Fruit fly (Drosophila melanogaster): ENCODE measurements around the gene tgy.

The tgy gene

dm6 chrX:19164726-19165125, 37.6 kb upstream of the tgy start (continued):
- TF ChIP-seq CG34406 (GFP tag; optimal IDR thresholded peaks at IDR 0.05) (peak; percentile 55), svp (GFP tag) (peak; percentile 88), CG3032 (tag; optimal IDR thresholded peaks at IDR 0.05) (no peak), CG6792 (GFP tag; optimal IDR thresholded peaks at IDR 0.05) (peak; percentile 53), Smox (GFP tag; optimal IDR thresholded peaks at IDR 0.05) (peak; percentile 74), Eip78C (GFP tag) (peak; percentile 80), CG8632 (GFP tag; optimal IDR thresholded peaks at IDR 0.05) (peak; percentile 27), CG7368 (GFP tag; optimal IDR thresholded peaks at IDR 0.05) (no peak), CG8119 (GFP tag; IDR thresholded peaks at IDR 0.05) (no peak), dac (GFP tag; optimal IDR thresholded peaks at IDR 0.05) (no peak), vri (GFP tag; optimal IDR thresholded peaks at IDR 0.05) (peak; percentile 58), fkh (GFP tag; optimal IDR thresholded peaks at IDR 0.05) (no peak), fd59A (GFP tag; optimal IDR thresholded peaks at IDR 0.05) (no peak), Hr38 (GFP tag; optimal IDR thresholded peaks at IDR 0.05) (no peak), CG6854 (GFP tag; optimal IDR thresholded peaks at IDR 0.05) (no peak), OdsH (GFP tag; optimal IDR thresholded peaks at IDR 0.05) (peak; percentile 48), CG31627 (GFP tag; optimal IDR thresholded peaks at IDR 0.05) (peak; percentile 80), spab (GFP tag; optimal IDR thresholded peaks at IDR 0.05) (no peak), CG16779 (tag; optimal IDR thresholded peaks at IDR 0.05) (no peak), Gug (GFP tag; IDR thresholded peaks at IDR 0.05) (no peak), achi (GFP tag; optimal IDR thresholded peaks at IDR 0.05) (peak; percentile 24), lz (GFP tag; optimal IDR thresholded peaks at IDR 0.05) (peak; percentile 75)

DNA sequence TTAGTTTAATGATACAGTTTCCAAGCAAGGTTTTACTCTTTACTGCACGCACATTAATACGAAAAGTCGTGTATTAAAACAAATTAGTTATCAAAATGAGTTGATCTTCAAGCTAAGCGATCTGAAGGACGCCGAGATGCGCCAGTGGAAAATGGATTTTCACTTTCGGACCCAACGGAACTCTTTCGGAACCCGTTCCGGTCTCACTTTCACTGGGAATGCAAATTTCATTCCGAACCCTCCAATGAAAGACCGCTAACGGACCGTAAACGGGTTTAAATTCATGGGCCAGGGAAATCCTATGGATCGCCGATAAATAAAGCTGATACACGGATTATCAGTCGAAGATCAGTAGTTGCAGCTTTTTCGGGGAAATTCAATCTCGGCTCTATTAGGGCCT, 36.3 kb upstream of the tgy start:
- peak; percentile 17 for TF ChIP-seq Blimp-1 (GFP tag; optimal IDR thresholded peaks at IDR 0.05)
- no peak for TF ChIP-seq CG34406 (GFP tag; optimal IDR thresholded peaks at IDR 0.05)

DNA sequence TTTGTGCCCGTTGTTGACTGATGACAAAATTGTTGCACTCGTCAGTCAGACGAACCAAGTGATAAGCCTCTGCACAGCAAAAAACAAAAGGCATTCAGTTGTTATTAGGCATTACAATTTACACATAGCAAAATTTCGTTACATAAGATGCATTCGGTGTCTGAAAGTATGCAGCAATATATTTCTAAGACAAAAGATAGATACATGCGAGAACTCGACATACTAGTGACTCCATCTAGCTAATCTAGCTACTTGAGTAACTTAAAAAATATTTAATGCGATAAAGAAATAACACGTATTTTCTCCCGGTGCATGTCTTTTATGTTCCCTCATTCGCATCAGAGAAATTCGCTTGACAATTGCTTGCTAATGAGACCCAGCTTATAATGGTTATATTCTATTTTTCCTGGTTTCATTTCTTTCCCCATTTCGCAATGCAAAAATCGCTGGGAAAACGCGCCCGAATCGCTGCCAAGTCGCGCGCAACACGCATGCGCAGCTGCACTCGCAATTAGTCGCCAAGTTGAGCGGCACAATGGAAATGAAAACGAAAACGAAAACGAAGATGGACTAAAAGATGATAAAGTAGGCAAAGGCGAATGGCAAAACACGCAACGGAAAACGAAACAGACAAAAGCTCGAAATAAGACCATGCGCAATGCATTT, 35.3 kb upstream of the tgy start:
- TF ChIP-seq acj6 (GFP tag; optimal IDR thresholded peaks at IDR 0.05) (peak; percentile 53), Eip75B (GFP tag; optimal IDR thresholded peaks at IDR 0.05) (peak; percentile 69), CG7368 (GFP tag; optimal IDR thresholded peaks at IDR 0.05) (peak; percentile 35), CG16779 (tag; optimal IDR thresholded peaks at IDR 0.05) (peak; percentile 23), Eip93F (GFP tag; optimal IDR thresholded peaks at IDR 0.05) (no peak), fkh (GFP tag; optimal IDR thresholded peaks at IDR 0.05) (no peak), CG10669 (GFP tag; optimal IDR thresholded peaks at IDR 0.05) (peak; percentile 67), fd85E (GFP tag; optimal IDR thresholded peaks at IDR 0.05) (peak; percentile 11), CG34406 (GFP tag; optimal IDR thresholded peaks at IDR 0.05) (peak; percentile 71), vri (GFP tag; optimal IDR thresholded peaks at IDR 0.05) (peak; percentile 67), Blimp-1 (GFP tag; optimal IDR thresholded peaks at IDR 0.05) (no peak), CG6792 (GFP tag; optimal IDR thresholded peaks at IDR 0.05) (peak; percentile 83), CG10631 (GFP tag; optimal IDR thresholded peaks at IDR 0.05) (peak; percentile 63), CG11902 (GFP tag; optimal IDR thresholded peaks at IDR 0.05) (peak; percentile 12), Eip78C (GFP tag) (peak; percentile 97), eg (GFP tag; IDR thresholded peaks at IDR 0.05) (peak; percentile 42; the same call in 1 of the 3 replicates), salr (GFP tag; optimal IDR thresholded peaks at IDR 0.05) (peak; percentile 37 to 59), spab (GFP tag; optimal IDR thresholded peaks at IDR 0.05) (peak; percentile 56), Sox102F (GFP tag; optimal IDR thresholded peaks at IDR 0.05) (peak; percentile 81), CG4318 (GFP tag; optimal IDR thresholded peaks at IDR 0.05) (peak; percentile 48), CG31627 (GFP tag; optimal IDR thresholded peaks at IDR 0.05) (peak; percentile 81), Lpt (GFP tag; optimal IDR thresholded peaks at IDR 0.05) (peak; percentile 60), ss (GFP tag; optimal IDR thresholded peaks at IDR 0.05) (peak; percentile 27 to 64), Smox (GFP tag; optimal IDR thresholded peaks at IDR 0.05) (peak; percentile 81), net (GFP tag; optimal IDR thresholded peaks at IDR 0.05) (peak; percentile 62), CG1621 (tag; optimal IDR thresholded peaks at IDR 0.05) (peak; percentile 72), CG9139 (GFP tag; optimal IDR thresholded peaks at IDR 0.05) (no peak), CG6854 (GFP tag; optimal IDR thresholded peaks at IDR 0.05) (no peak), CG15336 (GFP tag; IDR thresholded peaks at IDR 0.05) (no peak; the same call in 1 of the 2 replicates), CG8119 (GFP tag; IDR thresholded peaks at IDR 0.05) (peak; percentile 57), CG11762 (GFP tag; optimal IDR thresholded peaks at IDR 0.05; ENCODE audit: insufficient read depth) (peak; percentile 28), esn (GFP tag; optimal IDR thresholded peaks at IDR 0.05) (peak; percentile 81), Hr4 (GFP tag; optimal IDR thresholded peaks at IDR 0.05) (peak; percentile 52), lz (GFP tag; optimal IDR thresholded peaks at IDR 0.05) (peak; percentile 81), Sox14 (GFP tag; optimal IDR thresholded peaks at IDR 0.05) (peak; percentile 84), CG6808 (GFP tag; optimal IDR thresholded peaks at IDR 0.05) (peak; percentile 47), Gug (GFP tag; IDR thresholded peaks at IDR 0.05) (peak; percentile 51)
